Worm (Caenorhabditis elegans) whole organism, L2 larva: ENCODE data around the gene pigg-1.
A peak's percentile ranks its signal among the peaks of the same experiment; 100 is the strongest.

ENCODE experiments used
- F13H6.1 ChIP-seq: sonication (generic microtip); optimal IDR thresholded peaks from 2 replicates; lab custom pipeline; 2016; ENCODE audit warnings: missing genetic modification characterization, missing compliant biosample characterization
- R02D3.7 ChIP-seq: fragments of 150-350 bp; optimal IDR thresholded peaks from 2 replicates; lab custom pipeline; 2014; ENCODE audit warnings: missing biosample characterization, missing genetic modification characterization
- Y55F3AM.14 ChIP-seq: fragments of 200-800 bp; sonication (Bioruptor generic); optimal IDR thresholded peaks from 2 replicates; lab custom pipeline; 2018; ENCODE audit warnings: mild to moderate bottlenecking, missing genetic modification characterization, missing compliant biosample characterization
- ZK546.5 ChIP-seq: sonication (generic microtip); optimal IDR thresholded peaks from 2 replicates; lab custom pipeline; 2017; ENCODE audit warnings: missing biosample characterization, missing genetic modification characterization
- alr-1 ChIP-seq: fragments of 150-350 bp; optimal IDR thresholded peaks from 2 replicates; lab custom pipeline; 2014; ENCODE audit warnings: missing biosample characterization, missing genetic modification characterization
- ceh-16 ChIP-seq: fragments of 150-350 bp; optimal IDR thresholded peaks from 2 replicates; lab custom pipeline; 2014; ENCODE audit warnings: missing biosample characterization, missing genetic modification characterization
- ceh-82 ChIP-seq: fragments of 150-350 bp; optimal IDR thresholded peaks from 2 replicates; lab custom pipeline; 2014; ENCODE audit warnings: missing biosample characterization, missing genetic modification characterization
- crh-2 ChIP-seq: sonication (generic microtip); optimal IDR thresholded peaks from 2 replicates; lab custom pipeline; 2017; ENCODE audit warnings: missing biosample characterization, missing genetic modification characterization
- dmd-4 ChIP-seq: sonication (generic microtip); optimal IDR thresholded peaks from 2 replicates; lab custom pipeline; 2017; ENCODE audit warnings: missing biosample characterization, missing genetic modification characterization
- egl-27 ChIP-seq: sonication (generic microtip); optimal IDR thresholded peaks from 3 replicates; lab custom pipeline; 2017; ENCODE audit warnings: missing biosample characterization, missing genetic modification reagents, missing genetic modification characterization
- elt-1 ChIP-seq: fragments of 150-350 bp; optimal IDR thresholded peaks from 2 replicates; lab custom pipeline; 2014; ENCODE audit warnings: missing biosample characterization, missing genetic modification characterization
- elt-3 ChIP-seq: sonication (generic microtip); optimal IDR thresholded peaks from 2 replicates; lab custom pipeline; 2017; ENCODE audit warnings: missing biosample characterization, missing genetic modification characterization
- fos-1 ChIP-seq: fragments of 150-350 bp; optimal IDR thresholded peaks from 2 replicates; lab custom pipeline; 2014; ENCODE audit warnings: missing biosample characterization, missing genetic modification characterization
- gmeb-1 ChIP-seq: fragments of 150-350 bp; optimal IDR thresholded peaks from 2 replicates; lab custom pipeline; 2014; ENCODE audit warnings: missing biosample characterization, missing genetic modification characterization
- lin-11 ChIP-seq: fragments of 150-350 bp; sonication (generic microtip); optimal IDR thresholded peaks from 2 replicates; lab custom pipeline; 2014; ENCODE audit warnings: missing biosample characterization, missing genetic modification characterization, inconsistent platforms, mixed read lengths
- lin-13 ChIP-seq: fragments of 150-350 bp; optimal IDR thresholded peaks from 2 replicates; lab custom pipeline; 2014; ENCODE audit warnings: missing biosample characterization, missing genetic modification reagents, missing genetic modification characterization
- lin-39 ChIP-seq: fragments of 150-350 bp; optimal IDR thresholded peaks from 2 replicates; lab custom pipeline; 2014; ENCODE audit warnings: missing biosample characterization, missing genetic modification reagents, missing genetic modification characterization
- lsy-2 ChIP-seq, 2 experiments: fragments of 150-350 bp in 1 of 2; sonication (generic microtip) in 1 of 2; optimal IDR thresholded peaks; 2 replicates each; lab custom pipeline; 2014 to 2017; ENCODE audit warnings: missing biosample characterization in 2 of 2, missing genetic modification characterization in 2 of 2
- mab-5 ChIP-seq: fragments of 150-350 bp; optimal IDR thresholded peaks from 2 replicates; lab custom pipeline; 2014; ENCODE audit warnings: missing biosample characterization, missing genetic modification characterization
- mbf-1 ChIP-seq: sonication (generic microtip); optimal IDR thresholded peaks from 2 replicates; lab custom pipeline; 2017; ENCODE audit warnings: missing biosample characterization, missing genetic modification characterization
- mdl-1 ChIP-seq, 2 experiments: fragments of 150-350 bp in 1 of 2; sonication (generic microtip) in 1 of 2; optimal IDR thresholded peaks; 2 replicates each; lab custom pipeline; 2017; ENCODE audit warnings: missing biosample characterization in 2 of 2, missing genetic modification characterization in 2 of 2
- nhr-10 ChIP-seq: sonication (generic microtip); optimal IDR thresholded peaks from 2 replicates; lab custom pipeline; 2017; ENCODE audit warnings: missing biosample characterization, missing genetic modification characterization
- nhr-12 ChIP-seq: fragments of 150-350 bp; optimal IDR thresholded peaks from 2 replicates; lab custom pipeline; 2014; ENCODE audit warnings: missing biosample characterization, missing genetic modification characterization
- nhr-129 ChIP-seq: fragments of 150-350 bp; optimal IDR thresholded peaks from 2 replicates; lab custom pipeline; 2014; ENCODE audit warnings: missing biosample characterization, missing genetic modification characterization
- nhr-21 ChIP-seq: fragments of 150-350 bp; optimal IDR thresholded peaks from 2 replicates; lab custom pipeline; 2014; ENCODE audit warnings: missing biosample characterization, missing genetic modification characterization
- nhr-237 ChIP-seq: fragments of 150-350 bp; optimal IDR thresholded peaks from 2 replicates; lab custom pipeline; 2014; ENCODE audit warnings: missing biosample characterization, missing genetic modification characterization
- nhr-25 ChIP-seq: fragments of 150-350 bp; sonication (generic microtip); optimal IDR thresholded peaks from 3 replicates; lab custom pipeline; 2014; ENCODE audit warnings: missing biosample characterization, missing genetic modification characterization
- nhr-6 ChIP-seq: fragments of 150-350 bp; optimal IDR thresholded peaks from 2 replicates; lab custom pipeline; 2014; ENCODE audit warnings: missing biosample characterization, missing genetic modification characterization
- skn-1 ChIP-seq: sonication (generic microtip); optimal IDR thresholded peaks from 2 replicates; lab custom pipeline; 2017; ENCODE audit warnings: missing biosample characterization, missing genetic modification characterization
- unc-55 ChIP-seq: fragments of 150-350 bp; sonication (generic microtip); optimal IDR thresholded peaks from 3 replicates; lab custom pipeline; 2014; ENCODE audit warnings: missing biosample characterization, missing genetic modification reagents, missing genetic modification characterization
- ztf-11 ChIP-seq: sonication (generic microtip); optimal IDR thresholded peaks from 2 replicates; lab custom pipeline; 2017; ENCODE audit warnings: missing biosample characterization, missing genetic modification characterization
- ztf-4 ChIP-seq: fragments of 150-350 bp; optimal IDR thresholded peaks from 2 replicates; lab custom pipeline; 2014; ENCODE audit warnings: missing biosample characterization, missing genetic modification characterization

pigg-1 gene

DNA sequence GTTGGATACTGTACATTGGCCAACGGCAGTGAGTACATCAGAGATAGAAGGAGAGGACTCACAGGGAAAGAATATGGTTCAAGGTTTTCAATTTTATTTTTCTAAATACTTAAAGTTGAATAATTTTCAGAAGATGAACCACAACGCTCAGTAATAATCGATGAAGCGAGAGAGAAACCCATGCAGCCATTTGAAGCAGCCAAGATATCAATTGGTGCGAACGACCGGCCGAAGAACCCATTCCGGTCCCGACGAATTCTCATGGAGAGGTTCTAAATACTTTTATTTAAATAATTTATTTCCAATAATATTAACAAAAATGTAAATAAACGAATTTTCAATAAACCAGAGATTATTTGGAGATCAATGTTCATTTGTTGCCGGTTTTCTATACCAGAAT, at the start of gene pigg-1:
TSS of gene pigg-1 (minus strand) at position 101 of the 400 bp plus-strand sequence.
- no peak for TF ChIP-seq egl-27 (tag; lab: Kevin White, UChicago)
- TF ChIP-seq ceh-82 = no peak
- TF ChIP-seq, all 48 proteins: peak for 0

DNA sequence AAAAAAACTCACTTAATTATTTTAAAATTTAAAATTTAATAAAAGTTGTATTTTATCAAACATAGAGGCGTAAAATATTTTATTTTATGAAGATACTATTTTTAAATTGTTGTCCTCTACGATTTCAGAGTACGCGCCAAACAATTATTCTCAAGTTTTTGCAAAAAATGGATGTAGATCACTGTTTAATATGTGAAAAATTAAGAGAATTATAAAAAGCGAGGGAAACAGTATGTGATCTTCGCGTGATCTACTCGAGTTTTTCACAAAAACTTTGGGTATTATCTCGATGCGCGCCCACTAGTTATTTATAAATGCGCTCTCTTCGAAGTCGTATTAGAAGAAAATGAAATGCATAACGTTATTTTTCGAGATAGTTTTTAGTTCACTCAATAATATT, 48.8 kb upstream of the pigg-1 start:
- TF ChIP-seq nhr-10 (no peak), nhr-21 (tag; lab: Kevin White, UChicago) (no peak), ZK546.5 (tag; lab: Kevin White, UChicago) (no peak), nhr-12 (tag; lab: Kevin White, UChicago) (no peak), Y55F3AM.14 (no peak), nhr-25 (tag; lab: Kevin White, UChicago) (no peak), elt-3 (tag; lab: Kevin White, UChicago) (no peak), ztf-4 (no peak), nhr-6 (tag; lab: Kevin White, UChicago) (no peak), alr-1 (tag; lab: Kevin White, UChicago) (no peak), fos-1 (no peak), ztf-11 (tag; lab: Kevin White, UChicago) (no peak), crh-2 (tag; lab: Kevin White, UChicago) (no peak), dmd-4 (no peak), mdl-1 (tag; optimal IDR thresholded peaks at IDR 0.05; lab: Kevin White, UChicago) (no peak), R02D3.7 (no peak), nhr-129 (tag; lab: Kevin White, UChicago) (no peak), lin-39 (tag; lab: Kevin White, UChicago) (no peak), nhr-237 (tag; lab: Kevin White, UChicago) (no peak), mab-5 (no peak)

DNA sequence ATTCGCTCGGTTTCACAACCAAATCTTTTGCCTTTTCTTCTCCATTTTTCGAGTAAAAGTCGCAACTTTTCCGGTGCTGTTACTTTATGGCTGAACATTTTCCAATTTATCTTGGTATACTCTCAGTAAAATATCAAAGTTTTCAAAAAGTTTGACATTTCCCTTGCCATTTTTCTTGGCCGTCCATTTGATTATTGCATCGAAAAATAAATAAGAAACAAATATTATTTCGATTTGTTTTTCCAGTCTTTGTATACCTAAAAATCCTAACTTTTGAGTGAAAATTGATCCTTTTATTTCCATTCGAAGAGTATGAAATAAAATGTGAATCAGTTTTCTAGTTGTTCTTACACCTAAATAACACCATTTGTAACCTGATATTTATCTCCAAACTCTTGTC, 46.4 kb upstream of the pigg-1 start:
- no peak for TF ChIP-seq Y55F3AM.14
- TF ChIP-seq nhr-21 (tag; lab: Kevin White, UChicago) = no peak
- no peak for TF ChIP-seq lin-13
- TF ChIP-seq ceh-82 = no peak
- no peak for TF ChIP-seq fos-1
- TF ChIP-seq ZK546.5 (tag; lab: Kevin White, UChicago) = no peak
- no peak for TF ChIP-seq gmeb-1 (tag; lab: Kevin White, UChicago)
- TF ChIP-seq elt-1 (tag; lab: Kevin White, UChicago) = no peak
- no peak for TF ChIP-seq skn-1
- no peak for TF ChIP-seq nhr-129 (tag; lab: Kevin White, UChicago)
- no peak for TF ChIP-seq mbf-1 (tag; lab: Kevin White, UChicago)
- TF ChIP-seq ztf-11 (tag; lab: Kevin White, UChicago) = no peak
- TF ChIP-seq ztf-4 = no peak
- TF ChIP-seq crh-2 (tag; lab: Kevin White, UChicago) = no peak
- TF ChIP-seq nhr-25 (tag; lab: Kevin White, UChicago) = no peak

DNA sequence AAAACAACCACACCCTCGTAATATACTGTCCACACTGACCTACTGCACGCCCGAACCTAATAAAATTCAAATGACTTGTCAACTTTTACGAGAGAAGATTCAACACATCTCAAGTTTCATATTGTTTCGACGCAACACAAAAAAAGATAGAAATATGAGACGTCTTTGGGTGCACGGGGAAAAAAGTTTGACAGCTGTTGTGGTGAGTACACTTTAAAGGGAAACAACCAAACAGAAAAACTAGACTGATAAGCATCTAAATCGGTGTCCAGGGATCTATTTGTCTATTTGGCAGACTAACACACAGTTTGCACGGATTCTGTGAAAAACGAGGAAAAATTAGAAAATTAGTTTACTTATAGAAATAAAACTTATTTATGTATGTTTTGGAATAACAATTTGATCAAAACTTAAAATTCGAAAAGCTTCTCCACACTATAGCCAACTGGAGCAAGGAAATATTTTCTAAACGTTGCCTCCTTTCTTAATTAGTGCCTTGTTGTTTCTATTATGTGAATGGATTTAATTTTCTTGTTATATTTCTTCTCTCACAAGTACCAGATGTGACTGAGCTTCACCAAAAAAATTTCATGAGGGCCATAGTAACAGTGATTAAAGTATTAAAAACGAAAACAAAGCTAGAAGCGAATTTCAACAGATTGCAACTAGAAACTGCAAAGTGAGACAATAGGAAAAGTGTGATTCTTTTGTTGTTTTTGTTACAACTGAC, 43.7 kb upstream of the pigg-1 start:
- TF ChIP-seq mdl-1 (tag; optimal IDR thresholded peaks at IDR 0.05; lab: Kevin White, UChicago) = no peak
- TF ChIP-seq unc-55 (GFP tag; lab: Kevin White, UChicago) = no peak
- no peak for TF ChIP-seq ceh-16
- TF ChIP-seq F13H6.1 (tag; lab: Kevin White, UChicago) = peak; percentile 20

DNA sequence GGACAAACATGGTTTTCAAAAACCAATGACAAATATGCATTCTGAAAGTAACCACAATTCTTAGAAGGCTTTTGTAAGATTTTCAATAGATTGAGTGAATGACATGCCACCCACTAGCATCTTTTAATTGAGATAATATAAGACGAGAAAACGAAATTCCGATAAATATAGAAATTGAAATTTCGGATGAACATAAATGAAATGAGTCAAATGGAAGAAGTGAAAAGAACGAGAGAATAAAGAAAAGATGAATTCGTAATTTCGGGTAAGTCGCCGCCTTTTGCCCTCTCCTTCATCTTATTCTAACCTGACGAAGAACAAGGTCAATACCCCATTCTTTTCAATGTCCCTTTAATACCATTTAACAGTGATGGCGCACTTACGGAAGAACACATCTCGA, 42.3 kb upstream of the pigg-1 start:
- TF ChIP-seq gmeb-1 (tag; lab: Kevin White, UChicago) (no peak), Y55F3AM.14 (no peak)

DNA sequence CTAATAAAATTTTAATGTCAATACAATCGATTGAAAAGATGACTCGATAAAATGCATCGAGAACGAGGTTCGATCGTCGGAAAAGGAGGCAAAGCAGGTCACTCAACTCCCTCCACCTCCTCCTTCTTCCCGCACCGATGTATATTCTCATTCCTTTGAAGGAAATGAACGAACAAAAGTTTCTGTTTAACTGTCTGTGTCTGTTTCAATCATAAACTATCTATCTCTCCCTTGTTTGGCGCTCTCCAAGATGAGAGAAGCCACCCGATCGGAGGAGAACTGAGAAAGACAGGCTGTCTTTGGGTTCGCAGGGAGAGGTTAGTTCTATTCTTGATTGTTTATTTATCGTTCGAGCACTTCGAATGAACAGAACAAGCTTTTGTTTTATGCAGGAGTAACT, 41.1 kb upstream of the pigg-1 start, which contains the start of gene D2085.7:
TSS of gene D2085.7 (plus strand) at position 251 of the 400 bp plus-strand sequence.
- no peak for TF ChIP-seq lsy-2 (tag; optimal IDR thresholded peaks at IDR 0.05; lab: Kevin White, UChicago)
- no peak for TF ChIP-seq lin-11 (tag; lab: Kevin White, UChicago)
- TF ChIP-seq nhr-25 (tag; lab: Kevin White, UChicago) = no peak
- TF ChIP-seq fos-1 = peak; percentile 63
- TF ChIP-seq, all 48 proteins: peak for 1
